Fruit fly (Drosophila melanogaster): ENCODE data around the gene CG12268.

The CG12268 gene

DNA sequence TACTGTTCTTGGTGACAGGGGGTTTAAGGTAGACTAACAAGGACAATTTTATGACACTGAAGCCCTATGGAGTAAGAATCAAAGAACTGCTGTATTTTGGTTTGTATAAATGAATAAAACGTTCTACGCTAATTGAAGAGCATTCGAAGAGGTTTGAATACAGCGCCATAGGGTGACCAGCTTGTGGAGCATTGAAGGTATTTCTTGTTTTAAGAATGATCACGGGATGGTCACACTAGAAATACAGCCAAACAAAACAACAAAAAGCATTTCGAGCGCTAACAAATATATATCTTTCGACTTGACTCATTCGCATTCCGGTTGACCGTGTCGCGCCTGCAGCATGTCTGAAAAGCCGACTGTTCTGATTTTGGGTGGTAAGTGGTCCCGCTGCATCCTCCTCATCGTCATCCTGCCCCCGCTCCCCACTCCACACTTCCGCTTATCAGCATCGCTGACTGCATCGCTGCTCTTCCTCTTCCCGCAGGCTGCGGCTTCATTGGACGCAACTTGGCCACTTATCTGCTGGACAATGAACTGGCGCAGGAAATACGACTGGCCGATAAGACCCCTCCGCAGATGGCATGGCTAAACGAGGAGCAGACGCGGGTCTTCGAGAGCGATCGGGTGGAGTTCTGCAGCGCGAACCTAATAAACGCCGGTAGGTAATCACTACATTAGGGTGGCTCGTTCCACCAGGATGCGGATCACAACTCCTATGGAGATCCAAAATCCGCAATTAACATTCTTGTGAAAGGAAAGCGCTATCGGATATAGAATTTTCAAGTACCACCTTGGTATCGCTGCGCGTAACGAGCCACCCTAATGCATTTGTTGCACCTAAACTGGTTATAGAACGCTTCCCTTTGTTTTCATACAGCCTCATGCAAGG lies 14.3 kb downstream of the CG12268 start, which contains the start of gene CG5854 (continued):
- TF ChIP-seq BtbVII (GFP tag; optimal IDR thresholded peaks at IDR 0.05) = peak; percentile 76
- peak; percentile 53 for TF ChIP-seq CG18619 (GFP tag; optimal IDR thresholded peaks at IDR 0.05)
- TF ChIP-seq bigmax (GFP tag; optimal IDR thresholded peaks at IDR 0.05) = peak; percentile 93
- no peak for TF ChIP-seq CG7372 (GFP tag; IDR thresholded peaks at IDR 0.05)
- TF ChIP-seq NfI (GFP tag; optimal IDR thresholded peaks at IDR 0.05) = peak; percentile 82
- peak; percentile 50; the same call in 2 of the 3 replicates for TF ChIP-seq row (GFP tag; IDR thresholded peaks at IDR 0.05)
- peak; percentile 74 for TF ChIP-seq repo (GFP tag; optimal IDR thresholded peaks at IDR 0.05)
- TF ChIP-seq CrebB (tag; optimal IDR thresholded peaks at IDR 0.05) = no peak
- TF ChIP-seq CG11695 (GFP tag; IDR thresholded peaks at IDR 0.05) = peak; percentile 81
- peak; percentile 62; the same call in 1 of the 2 replicates for TF ChIP-seq CG14441 (GFP tag; IDR thresholded peaks at IDR 0.05)
- peak; percentile 78 for TF ChIP-seq CG12769 (tag; optimal IDR thresholded peaks at IDR 0.05)
- TF ChIP-seq jumu (GFP tag; optimal IDR thresholded peaks at IDR 0.05) = peak; percentile 5
- peak; percentile 37; the same call in 2 of the 3 replicates for TF ChIP-seq Aef1 (GFP tag; IDR thresholded peaks at IDR 0.05)
- TF ChIP-seq CG15696 (tag; optimal IDR thresholded peaks at IDR 0.05) = peak; percentile 22
- TF ChIP-seq ind (GFP tag; optimal IDR thresholded peaks at IDR 0.05) = peak; percentile 73
- TF ChIP-seq Gug (GFP tag; IDR thresholded peaks at IDR 0.05) = peak; percentile 68; the same call in 2 of the 4 replicates
- peak; percentile 18 for TF ChIP-seq trh (GFP tag; optimal IDR thresholded peaks at IDR 0.05)
- TF ChIP-seq tin (GFP tag; optimal IDR thresholded peaks at IDR 0.05) = peak; percentile 77
- peak; percentile 64 for TF ChIP-seq odd (GFP tag; optimal IDR thresholded peaks at IDR 0.05)
- 0 out of 2 replicates have a peak, but pooled peaks have one; percentile 20 for TF ChIP-seq Lim3 (GFP tag; IDR thresholded peaks at IDR 0.05)
- TF ChIP-seq CG10267 (tag; optimal IDR thresholded peaks at IDR 0.05) = peak; percentile 39
- peak; percentile 43; the same call in 1 of the 4 replicates for TF ChIP-seq Dll (GFP tag; IDR thresholded peaks at IDR 0.05; ENCODE audit: partially characterized antibody)
- TF ChIP-seq stwl (tag; optimal IDR thresholded peaks at IDR 0.05) = peak; percentile 36
- TF ChIP-seq bcd (GFP tag; optimal IDR thresholded peaks at IDR 0.05) = peak; percentile 59
- TF ChIP-seq klu (GFP tag; IDR thresholded peaks at IDR 0.05) = no peak
- TF ChIP-seq ssp (GFP tag; IDR thresholded peaks at IDR 0.05) = peak; percentile 49; the same call in 1 of the 2 replicates
- TF ChIP-seq CG15601 (tag; optimal IDR thresholded peaks at IDR 0.05) = peak; percentile 64
- peak; percentile 55; the same call in 1 of the 2 replicates for TF ChIP-seq dati (GFP tag; IDR thresholded peaks at IDR 0.05)
- TF ChIP-seq maf-S (GFP tag; optimal IDR thresholded peaks at IDR 0.05) = peak; percentile 42
- peak; percentile 37 for TF ChIP-seq disco-r (GFP tag; optimal IDR thresholded peaks at IDR 0.05)
- peak; percentile 68 for TF ChIP-seq CG10209 (GFP tag; optimal IDR thresholded peaks at IDR 0.05)
- TF ChIP-seq CG30431 (GFP tag; optimal IDR thresholded peaks at IDR 0.05) = peak; percentile 76
- TF ChIP-seq Nf-YC (tag; optimal IDR thresholded peaks at IDR 0.05) = peak; percentile 4
- TF ChIP-seq CG3407 (GFP tag; optimal IDR thresholded peaks at IDR 0.05) = peak; percentile 74
- no peak for TF ChIP-seq unc-4 (GFP tag; IDR thresholded peaks at IDR 0.05; ENCODE audit: partially characterized antibody)
- TF ChIP-seq Dip3 (GFP tag; optimal IDR thresholded peaks at IDR 0.05) = peak; percentile 32
- TF ChIP-seq Ada2b (GFP tag; IDR thresholded peaks at IDR 0.05) = peak; percentile 77
- TF ChIP-seq D (optimal IDR thresholded peaks at IDR 0.05) = no peak
- TF ChIP-seq D (GFP tag; optimal IDR thresholded peaks at IDR 0.05) = peak; percentile 74
- TF ChIP-seq sens (GFP tag) = peak; percentile 96
- TF ChIP-seq CG6854 (GFP tag; optimal IDR thresholded peaks at IDR 0.05) = peak; percentile 53
- TF ChIP-seq CG15073 (GFP tag; optimal IDR thresholded peaks at IDR 0.05) = no peak
- TF ChIP-seq CG11696 (GFP tag; IDR thresholded peaks at IDR 0.05) = 0 out of 2 replicates have a peak, but pooled peaks have one; percentile 43
- peak; percentile 95 for TF ChIP-seq nom (GFP tag; optimal IDR thresholded peaks at IDR 0.05)
- TF ChIP-seq CG3065 (GFP tag; optimal IDR thresholded peaks at IDR 0.05) = peak; percentile 50
- peak; percentile 52 for TF ChIP-seq CG18476 (GFP tag; optimal IDR thresholded peaks at IDR 0.05)
- peak; percentile 70 for TF ChIP-seq CG6254 (GFP tag; optimal IDR thresholded peaks at IDR 0.05)
- peak; percentile 75 for TF ChIP-seq gce (GFP tag; IDR thresholded peaks at IDR 0.05)
- TF ChIP-seq CG13424 (tag; optimal IDR thresholded peaks at IDR 0.05) = peak; percentile 69

All from whole organism, embryonic.